Fruit fly (Drosophila melanogaster) whole organism, pupa: ENCODE results near the gene hng2.

Source experiments
- CG17806 ChIP-seq: fragments of 200-800 bp; sonication (Bioruptor generic); optimal IDR thresholded peaks from 2 replicates; lab custom pipeline; 2018; ENCODE audit warnings: missing biosample characterization, mild to moderate bottlenecking, missing genetic modification characterization, moderate library complexity
- CG8159 ChIP-seq: fragments of 200-800 bp; sonication (Bioruptor generic); optimal IDR thresholded peaks from 3 replicates; lab custom pipeline; 2018; ENCODE audit warnings: missing biosample characterization, mild to moderate bottlenecking, missing genetic modification characterization, moderate library complexity
- D1 ChIP-seq: fragments of 200-800 bp; sonication (Bioruptor generic); optimal IDR thresholded peaks from 2 replicates; lab custom pipeline; 2018; ENCODE audit warnings: missing biosample characterization, mild to moderate bottlenecking, missing genetic modification characterization, moderate library complexity
- EcR ChIP-seq: fragments of 200-800 bp; sonication (Bioruptor generic); optimal IDR thresholded peaks from 3 replicates; lab custom pipeline; 2019; ENCODE audit warnings: missing biosample characterization, missing genetic modification characterization, mild to moderate bottlenecking, moderate library complexity, missing genetic modification reagents

dm6 chr3R:8853706-8854105 is 47.6 kb downstream of the hng2 start:
- TF ChIP-seq CG17806 (no peak), EcR (no peak), CG8159 (tag; lab: Kevin White, UChicago) (no peak), D1 (tag; lab: Kevin White, UChicago) (no peak)
